Worm (Caenorhabditis elegans) whole organism, young adult: ENCODE data around the gene skr-3.

Experiments used
- D2030.7 ChIP-seq: fragments of 200-800 bp; sonication (Bioruptor generic); IDR thresholded peaks from 2 replicates; pipeline ENCODE4 v1.3.6; 2022; ENCODE audit warnings: missing genetic modification reagents, missing genetic modification characterization, missing compliant biosample characterization
- F33H1.4 ChIP-seq: fragments of 200-800 bp; sonication (Bioruptor generic); IDR thresholded peaks from 2 replicates; pipeline ENCODE4 v1.3.6; 2022; ENCODE audit warnings: missing genetic modification reagents, missing genetic modification characterization, missing compliant biosample characterization
- F49E8.2 ChIP-seq: sonication (generic microtip); optimal IDR thresholded peaks from 3 replicates; lab custom pipeline; 2017; ENCODE audit warnings: missing genetic modification characterization, mild to moderate bottlenecking, missing compliant biosample characterization, antibody characterized with exemption, moderate library complexity; ENCODE audit not compliant: insufficient read depth
- ceh-100 ChIP-seq: fragments of 200-800 bp; sonication (Bioruptor generic); IDR thresholded peaks from 2 replicates; pipeline ENCODE4 v1.3.6; 2022; ENCODE audit warnings: missing genetic modification reagents, missing genetic modification characterization, missing compliant biosample characterization
- efl-1 ChIP-seq: fragments of 150-350 bp; optimal IDR thresholded peaks from 2 replicates; lab custom pipeline; 2014; ENCODE audit warnings: missing biosample characterization, missing genetic modification reagents, missing genetic modification characterization
- ekl-4 ChIP-seq: fragments of 200-800 bp; sonication (Bioruptor generic); IDR thresholded peaks from 2 replicates; pipeline ENCODE4 v1.3.6; 2022; ENCODE audit warnings: missing genetic modification reagents, missing genetic modification characterization, missing compliant biosample characterization
- lin-40 ChIP-seq: sonication (generic microtip); optimal IDR thresholded peaks from 2 replicates; lab custom pipeline; 2016; ENCODE audit warnings: missing genetic modification characterization, mild to moderate bottlenecking, missing compliant biosample characterization, missing genotype, missing genetic modification reagents
- nfyb-1 ChIP-seq: fragments of 200-800 bp; sonication (Bioruptor generic); IDR thresholded peaks from 2 replicates; pipeline ENCODE4 v1.3.6; 2022; ENCODE audit warnings: missing genetic modification reagents, missing genetic modification characterization, missing compliant biosample characterization
- sptf-2 ChIP-seq: fragments of 200-800 bp; sonication (Bioruptor generic); optimal IDR thresholded peaks from 2 replicates; lab custom pipeline; 2018; ENCODE audit warnings: mild to moderate bottlenecking, missing genetic modification characterization, missing compliant biosample characterization
- tbx-9 ChIP-seq: sonication (generic microtip); optimal IDR thresholded peaks from 2 replicates; lab custom pipeline; 2016; ENCODE audit warnings: borderline replicate concordance, missing genetic modification characterization, inconsistent platforms, missing compliant biosample characterization
- ztf-22 ChIP-seq: fragments of 200-800 bp; sonication (Bioruptor generic); optimal IDR thresholded peaks from 2 replicates; lab custom pipeline; 2018; ENCODE audit warnings: mild to moderate bottlenecking, missing genetic modification characterization, moderate library complexity, missing compliant biosample characterization

- TF ChIP-seq ekl-4 (GFP tag; lab: Robert Waterston, UW) (no peak), F33H1.4 (GFP tag; lab: Robert Waterston, UW) (no peak), F49E8.2 (tag; lab: Kevin White, UChicago) (no peak), efl-1 (GFP tag; lab: Kevin White, UChicago) (no peak), tbx-9 (tag; lab: Kevin White, UChicago) (no peak), nfyb-1 (GFP tag; lab: Robert Waterston, UW) (no peak), ceh-100 (GFP tag; lab: Robert Waterston, UW) (no peak), lin-40 (tag; lab: Kevin White, UChicago) (no peak), ztf-22 (GFP tag; lab: Kevin White, UChicago) (no peak), sptf-2 (GFP tag; lab: Kevin White, UChicago) (no peak), D2030.7 (no peak)
Observed at ce11 chrV:16169026-16169425, 48.1 kb downstream of the skr-3 start, which contains the start of gene str-111.
